Worm (Caenorhabditis elegans) whole organism, L4 larva: ENCODE measurements around the gene lron-10.

Experiments used
- ama-1 ChIP-seq: fragments of 150-350 bp; optimal IDR thresholded peaks from 2 replicates; lab custom pipeline; 2014; ENCODE audit warnings: inconsistent platforms, mixed read lengths
- ces-1 ChIP-seq: fragments of 150-350 bp; sonication (generic microtip); optimal IDR thresholded peaks from 4 replicates; lab custom pipeline; 2014; ENCODE audit warnings: missing biosample characterization, missing genetic modification reagents, missing genetic modification characterization
- egl-27 ChIP-seq: sonication (generic microtip); optimal IDR thresholded peaks from 3 replicates; lab custom pipeline; 2017; ENCODE audit warnings: missing biosample characterization, missing genetic modification reagents, missing genetic modification characterization
- hlh-30 ChIP-seq: sonication (generic microtip); optimal IDR thresholded peaks from 2 replicates; lab custom pipeline; 2017; ENCODE audit warnings: antibody characterized with exemption, mild to moderate bottlenecking, missing genetic modification characterization, missing compliant biosample characterization; ENCODE audit not compliant: insufficient read depth
- lin-1 ChIP-seq: fragments of 200-800 bp; sonication (Bioruptor generic); IDR thresholded peaks from 2 replicates; pipeline ENCODE4 v1.3.6; 2022; ENCODE audit warnings: missing genetic modification reagents, missing genetic modification characterization, missing compliant biosample characterization
- lin-13 ChIP-seq: fragments of 150-350 bp; optimal IDR thresholded peaks from 2 replicates; lab custom pipeline; 2014; ENCODE audit warnings: missing biosample characterization, missing genetic modification reagents, missing genetic modification characterization
- lin-38 ChIP-seq: fragments of 200-800 bp; sonication (Bioruptor generic); IDR thresholded peaks from 2 replicates; pipeline ENCODE4 v1.3.6; 2022; ENCODE audit warnings: missing genetic modification reagents, missing genetic modification characterization, missing compliant biosample characterization
- lin-39 ChIP-seq: fragments of 150-350 bp; optimal IDR thresholded peaks from 2 replicates; lab custom pipeline; 2014; ENCODE audit warnings: missing biosample characterization, missing genetic modification reagents, missing genetic modification characterization
- nhr-10 ChIP-seq: fragments of 150-350 bp; optimal IDR thresholded peaks from 2 replicates; lab custom pipeline; 2014; ENCODE audit warnings: missing biosample characterization, missing genetic modification characterization
- nhr-102 ChIP-seq: sonication (generic microtip); optimal IDR thresholded peaks from 2 replicates; lab custom pipeline; 2016; ENCODE audit warnings: mild to moderate bottlenecking, missing genetic modification characterization, moderate library complexity, missing compliant biosample characterization
- unc-39 ChIP-seq: sonication (generic microtip); optimal IDR thresholded peaks from 2 replicates; lab custom pipeline; 2017; ENCODE audit warnings: missing biosample characterization, missing genetic modification characterization
- unc-62 ChIP-seq, 3 experiments: fragments of 150-350 bp in 1 of 3; sonication (generic microtip); optimal IDR thresholded peaks in 2 of 3; peaks in 1 of 3; 1 replicate in 1 of 3; 2 replicates in 2 of 3; lab custom pipeline; 2014 to 2017; ENCODE audit warnings: missing biosample characterization in 3 of 3, missing genetic modification characterization in 3 of 3, missing genetic modification reagents in 3 of 3, missing genotype in 1 of 3
- zfp-3 ChIP-seq: fragments of 200-800 bp; sonication (Bioruptor generic); conservative IDR thresholded peaks from 2 replicates; pipeline ENCODE4 v1.3.6; 2022; ENCODE audit warnings: missing genetic modification reagents, missing genetic modification characterization, missing compliant biosample characterization

DNA sequence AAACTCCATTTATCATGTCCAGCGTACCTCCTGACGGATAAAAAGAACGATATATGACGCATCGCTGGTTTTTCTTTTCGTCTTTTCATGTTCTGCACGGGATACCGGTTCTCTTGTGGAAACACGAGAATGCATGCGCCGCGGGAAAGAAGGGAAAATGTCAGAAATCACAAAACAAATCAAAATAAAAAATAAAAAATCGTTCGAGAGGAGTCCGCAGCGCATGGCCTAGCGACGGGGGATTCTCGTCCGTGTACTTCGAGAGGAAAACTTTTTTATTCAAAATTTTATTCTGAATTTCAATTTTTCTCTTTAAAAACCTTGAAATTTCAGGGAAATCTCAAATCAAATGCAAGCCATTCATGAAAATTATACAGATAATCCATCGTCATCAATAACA lies at the start of gene lron-10, which contains the start of gene hpr-9:
- peak; percentile 92 for TF ChIP-seq hlh-30 (tag; lab: Kevin White, UChicago)
- no peak for TF ChIP-seq lin-13 (GFP tag; lab: Kevin White, UChicago)
- peak; percentile 9; the same call in 1 of the 2 replicates for TF ChIP-seq lin-1 (GFP tag; lab: Robert Waterston, UW)
- peak in 1 of 2 experiments; percentile 97 for TF ChIP-seq unc-62 (GFP tag; optimal IDR thresholded peaks at IDR 0.05 in 1 of 2; lab: Kevin White, UChicago)
- TF ChIP-seq unc-62 (tag; optimal IDR thresholded peaks at IDR 0.05; lab: Kevin White, UChicago) = peak; percentile 26
- TF ChIP-seq zfp-3 = 0 out of 2 replicates have a peak, but pooled peaks have one; percentile 43
- no peak for TF ChIP-seq egl-27 (tag; lab: Kevin White, UChicago)
- peak; percentile 76 for TF ChIP-seq lin-38 (GFP tag; lab: Robert Waterston, UW)
- TF ChIP-seq nhr-102 (tag; lab: Kevin White, UChicago) = peak; percentile 83
- no peak for TF ChIP-seq ces-1 (GFP tag; lab: Kevin White, UChicago)
- TF ChIP-seq ama-1 (lab: Kevin White, UChicago) = peak; percentile 3
- TF ChIP-seq nhr-10 (tag; lab: Kevin White, UChicago) = no peak
- TF ChIP-seq lin-39 (tag; lab: Kevin White, UChicago) = no peak
- TF ChIP-seq unc-39 (tag; lab: Kevin White, UChicago) = no peak
